Worm (Caenorhabditis elegans) whole organism, young adult: Measurements from ENCODE around the gene T25B9.5.

Source experiments
- B0019.2 ChIP-seq: fragments of 200-800 bp; sonication (Bioruptor generic); conservative IDR thresholded peaks from 2 replicates; pipeline ENCODE4 v1.3.6; 2022; ENCODE audit warnings: missing genetic modification reagents, missing genetic modification characterization, missing compliant biosample characterization
- F49E8.2 ChIP-seq: sonication (generic microtip); optimal IDR thresholded peaks from 3 replicates; lab custom pipeline; 2017; ENCODE audit warnings: missing genetic modification characterization, mild to moderate bottlenecking, missing compliant biosample characterization, antibody characterized with exemption, moderate library complexity; ENCODE audit not compliant: insufficient read depth
- F57C9.4 ChIP-seq: sonication (generic microtip); optimal IDR thresholded peaks from 2 replicates; lab custom pipeline; 2017; ENCODE audit warnings: mild to moderate bottlenecking, missing genetic modification characterization, missing compliant biosample characterization
- T07F8.4 ChIP-seq: sonication (generic microtip); optimal IDR thresholded peaks from 2 replicates; lab custom pipeline; 2016; ENCODE audit warnings: mild to moderate bottlenecking, missing genetic modification characterization, moderate library complexity, missing compliant biosample characterization
- Y53F4B.3 ChIP-seq: fragments of 200-800 bp; sonication (Bioruptor generic); IDR thresholded peaks from 2 replicates; pipeline ENCODE4 v1.3.6; 2022; ENCODE audit warnings: missing genetic modification reagents, missing genetic modification characterization, missing compliant biosample characterization
- Y53G8AR.9 ChIP-seq: fragments of 200-800 bp; sonication (Bioruptor generic); conservative IDR thresholded peaks from 2 replicates; pipeline ENCODE4 v1.3.6; 2022; ENCODE audit warnings: missing genetic modification reagents, missing genetic modification characterization, missing compliant biosample characterization
- Y95B8A.8 ChIP-seq: fragments of 200-800 bp; sonication (Bioruptor generic); IDR thresholded peaks from 2 replicates; pipeline ENCODE4 v1.3.6; 2022; ENCODE audit warnings: missing genetic modification reagents, missing genetic modification characterization, missing compliant biosample characterization
- aptf-2 ChIP-seq: fragments of 200-800 bp; sonication (Bioruptor generic); conservative IDR thresholded peaks from 2 replicates; pipeline ENCODE4 v1.3.6; 2022; ENCODE audit warnings: missing genetic modification reagents, missing genetic modification characterization, missing compliant biosample characterization
- attf-3 ChIP-seq: fragments of 200-800 bp; sonication (Bioruptor generic); conservative IDR thresholded peaks from 2 replicates; pipeline ENCODE4 v1.3.6; 2022; ENCODE audit warnings: missing genetic modification reagents, missing genetic modification characterization, missing compliant biosample characterization
- attf-6 ChIP-seq: fragments of 200-800 bp; sonication (Bioruptor generic); IDR thresholded peaks from 2 replicates; pipeline ENCODE4 v1.3.6; 2022; ENCODE audit warnings: missing genetic modification reagents, missing genetic modification characterization, missing compliant biosample characterization
- bed-2 ChIP-seq: fragments of 200-800 bp; sonication (Bioruptor generic); IDR thresholded peaks from 2 replicates; pipeline ENCODE4 v1.3.6; 2022; ENCODE audit warnings: missing genetic modification reagents, missing genetic modification characterization, missing compliant biosample characterization
- ceh-100 ChIP-seq: fragments of 200-800 bp; sonication (Bioruptor generic); IDR thresholded peaks from 2 replicates; pipeline ENCODE4 v1.3.6; 2022; ENCODE audit warnings: missing genetic modification reagents, missing genetic modification characterization, missing compliant biosample characterization
- ceh-27 ChIP-seq: fragments of 200-800 bp; sonication (Bioruptor generic); optimal IDR thresholded peaks from 2 replicates; lab custom pipeline; 2018; ENCODE audit warnings: mild to moderate bottlenecking, missing genetic modification characterization, moderate library complexity, missing compliant biosample characterization
- dox-1 ChIP-seq: fragments of 200-800 bp; sonication (Bioruptor generic); IDR thresholded peaks from 2 replicates; pipeline ENCODE4 v1.3.6; 2022; ENCODE audit warnings: missing genetic modification reagents, missing genetic modification characterization, missing compliant biosample characterization
- egrh-3 ChIP-seq: fragments of 200-800 bp; sonication (Bioruptor generic); IDR thresholded peaks from 2 replicates; pipeline ENCODE4 v1.3.6; 2022; ENCODE audit warnings: missing genetic modification reagents, missing genetic modification characterization, missing compliant biosample characterization
- him-1 ChIP-seq: sonication (generic microtip); optimal IDR thresholded peaks from 2 replicates; lab custom pipeline; 2016; ENCODE audit warnings: missing genotype, missing genetic modification reagents, missing genetic modification characterization, missing compliant biosample characterization
- hlh-12 ChIP-seq: sonication (generic microtip); optimal IDR thresholded peaks from 2 replicates; lab custom pipeline; 2016; ENCODE audit warnings: missing genetic modification characterization, missing compliant biosample characterization
- hmg-1.2 ChIP-seq: fragments of 200-800 bp; sonication (Bioruptor generic); IDR thresholded peaks from 2 replicates; pipeline ENCODE4 v1.3.6; 2022; ENCODE audit warnings: missing genetic modification reagents, missing genetic modification characterization, missing compliant biosample characterization
- lin-35 ChIP-seq, 3 experiments: fragments of 150-350 bp in 2 of 3; sonication (generic microtip) in 1 of 3; optimal IDR thresholded peaks; 2 replicates each; lab custom pipeline; 2014 to 2018; ENCODE audit warnings: missing biosample characterization in 3 of 3, missing genetic modification characterization in 3 of 3, missing genetic modification reagents in 3 of 3
- lsl-1 ChIP-seq: fragments of 200-800 bp; sonication (Bioruptor generic); optimal IDR thresholded peaks from 2 replicates; lab custom pipeline; 2018; ENCODE audit warnings: mild to moderate bottlenecking, missing genetic modification characterization, moderate library complexity, missing compliant biosample characterization
- madf-6 ChIP-seq: fragments of 200-800 bp; sonication (Bioruptor generic); IDR thresholded peaks from 2 replicates; pipeline ENCODE4 v1.3.6; 2022; ENCODE audit warnings: missing genetic modification reagents, missing genetic modification characterization, missing compliant biosample characterization
- mxl-1 ChIP-seq: sonication (generic microtip); optimal IDR thresholded peaks from 2 replicates; lab custom pipeline; 2016; ENCODE audit warnings: missing genetic modification characterization, missing compliant biosample characterization
- nfyb-1 ChIP-seq: fragments of 200-800 bp; sonication (Bioruptor generic); IDR thresholded peaks from 2 replicates; pipeline ENCODE4 v1.3.6; 2022; ENCODE audit warnings: missing genetic modification reagents, missing genetic modification characterization, missing compliant biosample characterization
- nhr-179 ChIP-seq: sonication (generic microtip); optimal IDR thresholded peaks from 2 replicates; lab custom pipeline; 2016; ENCODE audit warnings: mild to moderate bottlenecking, missing genetic modification characterization, missing compliant biosample characterization
- nhr-80 ChIP-seq: sonication (generic microtip); optimal IDR thresholded peaks from 2 replicates; lab custom pipeline; 2016; ENCODE audit warnings: missing genetic modification characterization, missing compliant biosample characterization
- snpc-3.4 ChIP-seq: sonication (generic microtip); optimal IDR thresholded peaks from 2 replicates; lab custom pipeline; 2017; ENCODE audit warnings: missing genetic modification characterization, mild to moderate bottlenecking, missing compliant biosample characterization, antibody characterized with exemption, moderate library complexity, missing genotype, missing genetic modification reagents
- somi-1 ChIP-seq: fragments of 200-800 bp; sonication (Bioruptor generic); optimal IDR thresholded peaks from 2 replicates; lab custom pipeline; 2018; ENCODE audit warnings: mild to moderate bottlenecking, missing genetic modification characterization, missing compliant biosample characterization
- tbp1 ChIP-seq: fragments of 200-800 bp; sonication (Bioruptor generic); optimal IDR thresholded peaks from 2 replicates; lab custom pipeline; 2018; ENCODE audit warnings: mild to moderate bottlenecking, missing genetic modification characterization, missing compliant biosample characterization
- tlf-1 ChIP-seq: fragments of 200-800 bp; sonication (Bioruptor generic); optimal IDR thresholded peaks from 2 replicates; lab custom pipeline; 2018; ENCODE audit warnings: mild to moderate bottlenecking, missing genetic modification characterization, missing compliant biosample characterization
- unc-130 ChIP-seq: sonication (generic microtip); optimal IDR thresholded peaks from 2 replicates; lab custom pipeline; 2016; ENCODE audit warnings: missing genetic modification reagents, missing genetic modification characterization, missing compliant biosample characterization

T25B9.5 gene

ce11 chrIV:10766071-10766470 lies 11.5 kb upstream of the T25B9.5 start (continued):
- TF ChIP-seq lsl-1 (peak; percentile 89), bed-2 (GFP tag; lab: Robert Waterston, UW) (no peak), nhr-179 (no peak), unc-130 (GFP tag; lab: Kevin White, UChicago) (peak; percentile 41), F49E8.2 (tag; lab: Kevin White, UChicago) (peak; percentile 35), attf-3 (GFP tag; lab: Robert Waterston, UW) (peak; percentile 60; the same call in 1 of the 2 replicates)
- TF ChIP-seq, all 124 proteins: peak for 20

- TF ChIP-seq nfyb-1 (GFP tag; lab: Robert Waterston, UW) (no peak), mxl-1 (no peak), ceh-100 (GFP tag; lab: Robert Waterston, UW) (no peak), T07F8.4 (no peak), him-1 (tag; lab: Kevin White, UChicago) (no peak), aptf-2 (GFP tag; lab: Robert Waterston, UW) (no peak), dox-1 (GFP tag; lab: Robert Waterston, UW) (no peak), F57C9.4 (tag; lab: Kevin White, UChicago) (no peak), ceh-27 (GFP tag; lab: Kevin White, UChicago) (no peak), Y95B8A.8 (no peak), hmg-1.2 (no peak), hlh-12 (tag; lab: Kevin White, UChicago) (no peak), somi-1 (GFP tag; lab: Kevin White, UChicago) (no peak), B0019.2 (GFP tag; lab: Robert Waterston, UW) (no peak)
- TF ChIP-seq, all 124 proteins: peak for 0
Measured at ce11 chrIV:10765053-10765452, 10.5 kb upstream of the T25B9.5 start, which contains the start of gene T25B9.12. Gene T25B9.12 (plus strand): TSS chrIV:10765353.

ce11 chrIV:10764206-10764605 lies 9.6 kb upstream of the T25B9.5 start, which contains the start of gene T25B9.11:
Gene T25B9.11 (plus strand): TSS chrIV:10764506.
- TF ChIP-seq attf-6 (GFP tag; lab: Robert Waterston, UW) (no peak), nhr-80 (tag; lab: Kevin White, UChicago) (peak; percentile 32)

DNA sequence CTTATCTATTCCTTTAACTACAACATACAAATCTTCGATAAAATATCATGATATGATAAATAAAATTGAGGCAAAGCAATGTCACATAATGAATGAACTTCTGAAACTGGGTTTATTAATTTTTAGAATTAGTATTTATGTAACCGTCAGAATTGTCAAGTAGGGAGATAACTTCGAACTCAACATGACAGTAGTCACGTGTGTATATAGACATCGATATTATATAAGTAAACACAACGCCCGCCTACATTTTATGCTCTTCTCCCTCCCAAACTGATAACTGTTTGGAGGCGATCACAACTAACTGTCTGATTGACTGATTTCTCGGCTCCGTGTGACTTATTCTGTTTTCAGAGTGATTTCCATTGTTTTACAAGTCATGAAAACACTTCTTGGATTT lies 6.8 kb upstream of the T25B9.5 start, which contains the start of gene ugt-54:
Gene ugt-54, plus strand, starts transcription at position 355 of the 400 bp plus-strand sequence.
- TF ChIP-seq lin-35 (GFP tag; optimal IDR thresholded peaks at IDR 0.05; lab: Kevin White, UChicago) (no peak), egrh-3 (no peak), tlf-1 (GFP tag; lab: Kevin White, UChicago) (peak; percentile 12), Y53G8AR.9 (GFP tag; lab: Robert Waterston, UW) (no peak), tbp1 (GFP tag; lab: Kevin White, UChicago) (peak; percentile 10), nhr-80 (tag; lab: Kevin White, UChicago) (peak; percentile 81)

- no peak for TF ChIP-seq Y53F4B.3 (GFP tag; lab: Robert Waterston, UW)
- no peak for TF ChIP-seq snpc-3.4 (tag; lab: Kevin White, UChicago)
- TF ChIP-seq attf-3 (GFP tag; lab: Robert Waterston, UW), result no peak
- TF ChIP-seq madf-6 (GFP tag; lab: Robert Waterston, UW), result no peak
- TF ChIP-seq, all 124 proteins: peak for 0
Measured at ce11 chrIV:10757616-10758193, 3.1 kb upstream of the T25B9.5 start, which contains the start of the genes T25B9.4 and T25B9.6. Gene T25B9.4 (minus strand): TSS chrIV:10757716. Gene T25B9.6 (plus strand): TSS chrIV:10758143.
